Worm (Caenorhabditis elegans): Measurements from ENCODE around the gene C39H7.4.

Gene C39H7.4

DNA sequence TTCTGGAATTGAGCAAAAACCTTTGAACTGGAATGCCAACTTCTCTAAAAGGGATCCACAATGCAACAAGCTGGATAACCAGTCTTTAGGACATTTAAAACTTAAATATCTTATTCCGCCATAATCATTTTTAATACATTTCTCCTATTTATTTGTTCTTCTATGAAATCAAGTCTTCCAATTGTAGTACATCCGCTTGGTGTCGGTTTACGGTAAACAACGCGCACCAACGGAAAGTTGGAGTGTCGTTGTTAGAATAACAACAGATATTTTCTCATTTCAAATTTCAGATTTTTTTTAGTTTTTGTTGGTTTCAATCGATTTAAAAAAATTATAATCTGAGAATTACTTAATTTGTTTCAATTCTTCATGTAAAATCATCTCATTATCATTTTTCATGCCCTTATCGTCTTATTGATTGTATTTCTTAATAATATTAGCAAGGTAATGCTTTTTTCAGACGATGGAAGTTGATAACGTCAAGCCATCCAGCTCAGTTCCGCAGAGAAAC is 34.7 kb upstream of the C39H7.4 start, which contains the start of gene csn-5 (continued):
- TF ChIP-seq nhr-111 (GFP tag; optimal IDR thresholded peaks at IDR 0.05) (no peak), ztf-11 (tag; optimal IDR thresholded peaks at IDR 0.05) (no peak), aly-2 (tag; optimal IDR thresholded peaks at IDR 0.05) (no peak), lin-29 (GFP tag; IDR thresholded peaks at IDR 0.05) (no peak), mes-2 (tag; optimal IDR thresholded peaks at IDR 0.05; ENCODE audit: poor library complexity, severe bottlenecking) (no peak), ztf-7 (tag; optimal IDR thresholded peaks at IDR 0.05) (no peak), T20F7.1 (GFP tag; optimal IDR thresholded peaks at IDR 0.05) (peak; percentile 93), dmd-6 (GFP tag; IDR thresholded peaks at IDR 0.05) (no peak)

ce11 chrIV:5645514-5646052 is 31.2 kb upstream of the C39H7.4 start, which contains the start of the genes srd-8 and B0547.2:
TSS of gene srd-8 (minus strand) at chrIV:5645614.
TSS of gene B0547.2 (plus strand) at chrIV:5646002.
- TF ChIP-seq zfp-2 (tag; optimal IDR thresholded peaks at IDR 0.05) (no peak), ceh-82 (tag; optimal IDR thresholded peaks at IDR 0.05) (no peak), php-3 (GFP tag; IDR thresholded peaks at IDR 0.05) (no peak), unc-62 (GFP tag; optimal IDR thresholded peaks at IDR 0.05 in 1 of 2) (no peak), unc-62 (tag; optimal IDR thresholded peaks at IDR 0.05) (no peak), T20F7.1 (GFP tag; optimal IDR thresholded peaks at IDR 0.05) (no peak), ceh-28 (tag; optimal IDR thresholded peaks at IDR 0.05) (no peak), tra-1 (GFP tag; IDR thresholded peaks at IDR 0.05) (no peak), attf-4 (tag; optimal IDR thresholded peaks at IDR 0.05) (no peak), aha-1 (tag) (no peak)

ce11 chrIV:5635551-5635950 is 21.1 kb upstream of the C39H7.4 start, which contains the start of gene srd-13:
TSS of gene srd-13 (minus strand) at chrIV:5635651.
- TF ChIP-seq egl-43 (GFP tag; IDR thresholded peaks at IDR 0.05) = no peak
- TF ChIP-seq unc-39 (tag; optimal IDR thresholded peaks at IDR 0.05) = no peak
- TF ChIP-seq lin-39 (tag; optimal IDR thresholded peaks at IDR 0.05) = no peak
- TF ChIP-seq lsy-2 (tag; optimal IDR thresholded peaks at IDR 0.05) = no peak
- TF ChIP-seq aha-1 (tag) = no peak
- TF ChIP-seq nhr-42 (GFP tag; IDR thresholded peaks at IDR 0.05) = no peak
- TF ChIP-seq hlh-30 (tag; optimal IDR thresholded peaks at IDR 0.05; ENCODE audit: insufficient read depth) = no peak
- no peak for TF ChIP-seq zfp-3 (GFP tag; conservative IDR thresholded peaks at IDR 0.05)
- TF ChIP-seq nhr-102 (tag; optimal IDR thresholded peaks at IDR 0.05) = no peak
- TF ChIP-seq nhr-11 (tag; optimal IDR thresholded peaks at IDR 0.05) = no peak
- TF ChIP-seq hmg-1.1 (GFP tag; IDR thresholded peaks at IDR 0.05) = no peak
- TF ChIP-seq Y75B8A.6 (GFP tag; IDR thresholded peaks at IDR 0.05) = no peak
- TF ChIP-seq zip-11 (GFP tag; IDR thresholded peaks at IDR 0.05) = no peak
- no peak for TF ChIP-seq T26A8.4 (GFP tag; IDR thresholded peaks at IDR 0.05)

- TF ChIP-seq pha-4 (GFP tag; IDR thresholded peaks at IDR 0.05) = no peak
- no peak for TF ChIP-seq pha-4 (tag; optimal IDR thresholded peaks at IDR 0.05)
- TF ChIP-seq unc-62 (GFP tag; optimal IDR thresholded peaks at IDR 0.05 in 1 of 2) = peak in 1 of 2 experiments; percentile 96
- TF ChIP-seq unc-62 (tag; optimal IDR thresholded peaks at IDR 0.05) = no peak
- no peak for TF ChIP-seq mxl-3 (GFP tag; optimal IDR thresholded peaks at IDR 0.05)
Measured at ce11 chrIV:5632536-5632935, 18.1 kb upstream of the C39H7.4 start.

DNA sequence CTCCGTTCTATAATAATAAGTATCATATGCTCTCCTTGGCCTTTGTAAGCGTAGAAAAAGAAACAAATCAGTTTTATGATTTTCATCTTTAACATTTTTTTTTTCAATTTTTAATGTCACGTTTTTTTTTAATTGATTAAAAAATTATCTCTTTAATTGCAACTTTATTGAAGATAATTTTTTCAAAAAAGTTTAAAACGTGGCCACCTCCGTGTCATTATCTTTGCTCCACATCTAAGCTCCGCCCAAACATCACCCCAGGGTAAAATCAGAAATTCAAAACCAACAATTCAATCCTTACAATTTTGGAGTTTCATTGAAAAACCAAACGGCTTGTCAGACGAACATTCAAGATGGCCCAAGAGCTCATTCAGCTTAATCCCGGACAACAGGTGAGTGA is 17.2 kb upstream of the C39H7.4 start, which contains the start of gene ttbk-8.2:
TSS of gene ttbk-8.2 (plus strand) at position 301 of the 400 bp plus-strand sequence.
- TF ChIP-seq ceh-32 (tag; optimal IDR thresholded peaks at IDR 0.05; ENCODE audit: poor library complexity) = no peak
- no peak for TF ChIP-seq ztf-7 (tag; optimal IDR thresholded peaks at IDR 0.05)
- TF ChIP-seq zip-2 (tag; optimal IDR thresholded peaks at IDR 0.05) = no peak
- TF ChIP-seq nhr-102 (tag; optimal IDR thresholded peaks at IDR 0.05) = no peak
- no peak for TF ChIP-seq madf-5 (GFP tag; IDR thresholded peaks at IDR 0.05)
- TF ChIP-seq egl-43 (GFP tag; IDR thresholded peaks at IDR 0.05) = no peak
- no peak for TF ChIP-seq dmd-8 (GFP tag; IDR thresholded peaks at IDR 0.05)
- TF ChIP-seq spr-3 (GFP tag; optimal IDR thresholded peaks at IDR 0.05) = no peak
- no peak for TF ChIP-seq pqm-1 (tag; optimal IDR thresholded peaks at IDR 0.05)
- TF ChIP-seq lin-15B (tag; optimal IDR thresholded peaks at IDR 0.05) = no peak
- no peak for TF ChIP-seq rbr-2 (tag; optimal IDR thresholded peaks at IDR 0.05)
- TF ChIP-seq F44E2.7 (GFP tag; IDR thresholded peaks at IDR 0.05) = no peak
- no peak for TF ChIP-seq dve-1 (tag; optimal IDR thresholded peaks at IDR 0.05; ENCODE audit: insufficient read depth)
- TF ChIP-seq unc-130 (GFP tag; optimal IDR thresholded peaks at IDR 0.05) = no peak
- TF ChIP-seq jun-1 (tag; optimal IDR thresholded peaks at IDR 0.05) = no peak
- TF ChIP-seq set-16 (GFP tag; IDR thresholded peaks at IDR 0.05) = no peak
